Worm (Caenorhabditis elegans) whole organism, L4/young adult: ENCODE data around the gene catp-4.

ENCODE experiments used
- W03F9.2 ChIP-seq: fragments of 150-350 bp; optimal IDR thresholded peaks from 2 replicates; lab custom pipeline; 2014; ENCODE audit warnings: missing biosample characterization, missing genetic modification characterization
- dao-5 ChIP-seq: sonication (generic microtip); optimal IDR thresholded peaks from 2 replicates; lab custom pipeline; 2016; ENCODE audit warnings: missing genotype, missing genetic modification characterization, moderate library complexity, missing compliant biosample characterization
- him-1 ChIP-seq: sonication (generic microtip); optimal IDR thresholded peaks from 2 replicates; lab custom pipeline; 2016; ENCODE audit warnings: missing genotype, missing genetic modification reagents, missing genetic modification characterization, missing compliant biosample characterization

DNA sequence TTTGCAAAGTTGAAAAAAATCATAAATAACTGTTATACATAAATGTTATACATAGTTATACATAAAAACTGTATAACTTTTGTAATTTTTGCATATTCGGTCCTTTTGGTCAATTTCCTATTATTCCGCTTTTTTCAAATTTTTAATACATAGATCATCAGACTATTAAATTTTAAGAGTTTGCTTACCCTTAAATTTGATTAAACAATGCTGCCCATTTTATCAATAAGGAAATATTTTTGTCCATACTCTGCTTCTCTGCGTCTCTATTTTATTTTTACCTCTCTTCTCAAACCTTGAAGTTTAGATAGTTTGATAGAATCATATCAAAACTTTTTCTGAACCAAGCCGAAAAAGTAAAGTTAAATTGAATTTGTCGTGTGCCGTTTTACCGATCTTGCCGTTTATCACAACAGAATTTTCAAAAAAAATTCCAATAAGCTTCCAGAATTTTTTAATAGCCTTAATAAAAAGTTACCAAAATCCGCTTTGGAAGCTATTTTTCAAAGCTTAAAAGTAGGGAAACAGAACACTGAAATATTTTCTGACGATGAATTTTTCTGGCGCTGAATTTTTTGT, 6.0 kb downstream of the catp-4 start:
- TF ChIP-seq W03F9.2 (tag; lab: Kevin White, UChicago) (no peak), him-1 (no peak), dao-5 (no peak)
